Worm (Caenorhabditis elegans): ENCODE measurements around the gene Y50E8A.2.

Y50E8A.2 gene

DNA sequence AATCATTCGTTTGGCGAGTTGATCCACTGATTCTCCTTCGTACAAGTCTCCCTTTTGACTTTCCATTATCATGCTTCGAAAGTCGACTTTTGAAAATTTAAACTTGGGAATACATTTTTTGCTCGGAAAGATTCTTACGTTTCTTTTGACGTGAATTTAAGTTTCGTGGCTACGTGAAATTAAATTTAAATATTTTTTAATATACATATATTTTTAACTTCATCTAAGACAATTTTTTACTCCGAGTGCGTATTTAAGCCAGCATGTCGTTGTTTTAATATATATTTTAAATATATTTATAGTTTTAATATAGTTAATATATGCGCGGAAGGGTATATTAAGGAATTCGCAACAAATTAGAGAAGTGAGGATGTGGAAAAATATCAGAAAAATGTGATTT lies 13.0 kb downstream of the Y50E8A.2 start, which contains the start of gene R08A2.2:
TSS of gene R08A2.2 (minus strand) at position 101 of the 400 bp plus-strand sequence.
- TF ChIP-seq nhr-237 (tag; optimal IDR thresholded peaks at IDR 0.05) = no peak
- no peak for TF ChIP-seq M03D4.4 (tag; optimal IDR thresholded peaks at IDR 0.05)
- TF ChIP-seq ceh-83 (GFP tag; optimal IDR thresholded peaks at IDR 0.05) = no peak
- TF ChIP-seq nhr-76 (tag; optimal IDR thresholded peaks at IDR 0.05) = no peak
- no peak for TF ChIP-seq flh-1 (GFP tag; optimal IDR thresholded peaks at IDR 0.05)
- no peak for TF ChIP-seq lsy-2 (tag; optimal IDR thresholded peaks at IDR 0.05)
- TF ChIP-seq bed-3 (GFP tag; optimal IDR thresholded peaks at IDR 0.05) = no peak
- no peak for TF ChIP-seq nhr-12 (tag; optimal IDR thresholded peaks at IDR 0.05)
- no peak for TF ChIP-seq elt-1 (tag; optimal IDR thresholded peaks at IDR 0.05; ENCODE audit: borderline replicate concordance, insufficient read depth)
- TF ChIP-seq lin-13 (tag; optimal IDR thresholded peaks at IDR 0.05) = no peak
- no peak for TF ChIP-seq ces-1 (GFP tag; optimal IDR thresholded peaks at IDR 0.05)
- no peak for TF ChIP-seq nhr-2 (tag; optimal IDR thresholded peaks at IDR 0.05)
- TF ChIP-seq elt-3 (tag; optimal IDR thresholded peaks at IDR 0.05) = no peak
- TF ChIP-seq mab-5 (tag; optimal IDR thresholded peaks at IDR 0.05) = no peak
- no peak for TF ChIP-seq drap-1 (GFP tag; optimal IDR thresholded peaks at IDR 0.05)
- no peak for TF ChIP-seq cnd-1 (tag; optimal IDR thresholded peaks at IDR 0.05)

- no peak for TF ChIP-seq sem-2 (GFP tag; optimal IDR thresholded peaks at IDR 0.05)
- TF ChIP-seq ceh-83 (GFP tag; optimal IDR thresholded peaks at IDR 0.05) = no peak
- TF ChIP-seq nhr-28 (tag; optimal IDR thresholded peaks at IDR 0.05) = no peak
- no peak for TF ChIP-seq lsy-2 (tag; optimal IDR thresholded peaks at IDR 0.05)
Measured at ce11 chrV:14712316-14712715, 16.3 kb downstream of the Y50E8A.2 start, which contains the start of gene R08A2.5. Gene R08A2.5, plus strand, starts transcription at chrV:14712616.

DNA sequence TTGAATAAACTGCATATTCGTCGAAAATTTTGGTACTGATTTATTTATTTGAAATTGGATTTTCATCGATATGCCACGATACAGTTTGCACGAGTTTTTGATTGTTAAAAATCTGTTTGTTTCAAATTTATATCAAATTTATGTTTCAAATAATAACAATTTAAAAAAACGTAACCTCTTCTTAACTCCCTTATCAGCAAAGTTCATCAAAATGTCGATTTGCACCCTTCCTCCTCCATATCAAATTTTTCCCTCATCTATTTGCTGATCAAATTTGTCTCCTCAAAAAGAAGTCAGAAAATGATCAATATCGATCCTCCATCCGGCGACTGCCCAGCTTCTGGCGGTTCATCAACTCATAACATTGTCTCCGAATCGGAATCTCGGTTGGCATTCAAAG lies 17.6 kb downstream of the Y50E8A.2 start, which contains the start of gene ssp-33:
TSS of gene ssp-33 (plus strand) at position 301 of the 400 bp plus-strand sequence.
- TF ChIP-seq nhr-28 (tag; optimal IDR thresholded peaks at IDR 0.05) (no peak), elt-1 (tag; optimal IDR thresholded peaks at IDR 0.05; ENCODE audit: borderline replicate concordance, insufficient read depth) (no peak), sptf-1 (tag; optimal IDR thresholded peaks at IDR 0.05) (no peak), ces-1 (GFP tag; optimal IDR thresholded peaks at IDR 0.05) (no peak), nhr-2 (tag; optimal IDR thresholded peaks at IDR 0.05) (no peak)

ce11 chrV:14707958-14708357 lies 20.7 kb downstream of the Y50E8A.2 start, which contains the start of gene R08A2.9:
Gene R08A2.9, plus strand, starts transcription at chrV:14708258.
- TF ChIP-seq tbx-8 (GFP tag; optimal IDR thresholded peaks at IDR 0.05) = no peak

ce11 chrV:14698666-14699065 lies 30.0 kb downstream of the Y50E8A.2 start, which contains the start of gene set-5:
Gene set-5, plus strand, starts transcription at chrV:14698966.
- TF ChIP-seq bed-3 (GFP tag; optimal IDR thresholded peaks at IDR 0.05) (no peak), nhr-237 (tag; optimal IDR thresholded peaks at IDR 0.05) (no peak), flh-1 (GFP tag; optimal IDR thresholded peaks at IDR 0.05) (no peak), M03D4.4 (tag; optimal IDR thresholded peaks at IDR 0.05) (no peak), cnd-1 (tag; optimal IDR thresholded peaks at IDR 0.05) (no peak), lin-13 (tag; optimal IDR thresholded peaks at IDR 0.05) (no peak), unc-62 (GFP tag; optimal IDR thresholded peaks at IDR 0.05) (no peak), snpc-4 (tag; optimal IDR thresholded peaks at IDR 0.05) (no peak), sptf-1 (tag; optimal IDR thresholded peaks at IDR 0.05) (no peak), tbx-8 (GFP tag; optimal IDR thresholded peaks at IDR 0.05) (no peak), ceh-83 (GFP tag; optimal IDR thresholded peaks at IDR 0.05) (no peak), nhr-12 (tag; optimal IDR thresholded peaks at IDR 0.05) (no peak), elt-3 (tag; optimal IDR thresholded peaks at IDR 0.05) (no peak), unc-39 (tag; optimal IDR thresholded peaks at IDR 0.05) (no peak), blmp-1 (tag; optimal IDR thresholded peaks at IDR 0.05) (no peak)

- TF ChIP-seq lsy-2 (tag; optimal IDR thresholded peaks at IDR 0.05) = peak; percentile 17
- TF ChIP-seq M03D4.4 (tag; optimal IDR thresholded peaks at IDR 0.05) = no peak
- no peak for TF ChIP-seq ceh-39 (tag; optimal IDR thresholded peaks at IDR 0.05)
- TF ChIP-seq nhr-237 (tag; optimal IDR thresholded peaks at IDR 0.05) = no peak
- TF ChIP-seq mab-5 (tag; optimal IDR thresholded peaks at IDR 0.05) = no peak
- TF ChIP-seq zip-8 (tag; optimal IDR thresholded peaks at IDR 0.05) = no peak
Measured at ce11 chrV:14698005-14698404, 30.6 kb downstream of the Y50E8A.2 start.

DNA sequence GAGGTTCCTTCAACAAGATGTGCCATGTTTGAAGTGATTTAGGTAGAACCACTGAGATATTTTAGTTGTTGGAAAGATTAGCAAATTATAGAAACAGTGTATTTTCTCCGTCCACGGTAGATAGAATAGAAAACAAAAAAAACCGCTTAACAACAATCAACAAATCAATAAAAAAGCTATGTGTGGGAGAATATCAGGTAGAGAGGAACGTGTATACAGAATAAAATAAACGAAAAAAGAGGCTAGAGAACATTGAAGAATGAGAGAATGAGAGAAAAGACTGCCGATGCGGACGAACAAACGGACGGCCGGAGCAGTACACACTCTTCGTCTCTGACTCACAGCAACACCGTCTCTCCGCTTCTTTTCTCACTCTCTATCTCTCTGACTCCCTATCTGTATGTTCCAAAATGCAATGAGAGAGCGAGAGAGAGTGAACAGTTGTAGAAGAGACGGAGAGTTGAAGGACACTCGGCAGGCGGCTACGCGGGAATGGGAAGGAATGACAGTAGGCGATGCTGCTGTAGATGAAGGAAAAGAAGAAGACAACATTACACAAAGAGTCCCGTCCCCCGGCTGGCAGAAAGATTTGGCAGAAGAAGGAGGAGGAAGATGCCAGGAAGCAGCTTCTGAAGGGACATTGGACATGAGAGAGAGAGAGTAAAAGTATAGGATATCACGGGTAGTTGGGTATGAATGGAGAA lies 31.9 kb downstream of the Y50E8A.2 start, which contains the start of gene unc-112:
TSS of gene unc-112 (minus strand) at position 51 of the 704 bp plus-strand sequence.
- TF ChIP-seq sptf-1 (tag; optimal IDR thresholded peaks at IDR 0.05) = peak; percentile 77
- peak; percentile 76 for TF ChIP-seq cnd-1 (tag; optimal IDR thresholded peaks at IDR 0.05)
- peak; percentile 42 for TF ChIP-seq M03D4.4 (tag; optimal IDR thresholded peaks at IDR 0.05)
- TF ChIP-seq ceh-39 (tag; optimal IDR thresholded peaks at IDR 0.05) = peak; percentile 6
- TF ChIP-seq ztf-11 (tag; optimal IDR thresholded peaks at IDR 0.05) = peak; percentile 78
- peak; percentile 80 for TF ChIP-seq pha-4 (tag; optimal IDR thresholded peaks at IDR 0.05)
- TF ChIP-seq lin-32 (GFP tag; optimal IDR thresholded peaks at IDR 0.05) = no peak
- TF ChIP-seq flh-1 (GFP tag; optimal IDR thresholded peaks at IDR 0.05) = no peak
- peak; percentile 86 for TF ChIP-seq ham-2 (GFP tag; optimal IDR thresholded peaks at IDR 0.05)
- peak; percentile 90 for TF ChIP-seq ces-1 (GFP tag; optimal IDR thresholded peaks at IDR 0.05)
- TF ChIP-seq elt-3 (tag; optimal IDR thresholded peaks at IDR 0.05) = peak; percentile 14
- TF ChIP-seq nhr-2 (tag; optimal IDR thresholded peaks at IDR 0.05) = peak; percentile 72
- no peak for TF ChIP-seq nhr-12 (tag; optimal IDR thresholded peaks at IDR 0.05)
- no peak for TF ChIP-seq tbx-8 (GFP tag; optimal IDR thresholded peaks at IDR 0.05)
- no peak for TF ChIP-seq ceh-83 (GFP tag; optimal IDR thresholded peaks at IDR 0.05)
- no peak for TF ChIP-seq nhr-76 (tag; optimal IDR thresholded peaks at IDR 0.05)
- peak; percentile 91 for TF ChIP-seq drap-1 (GFP tag; optimal IDR thresholded peaks at IDR 0.05)
- peak; percentile 31 for TF ChIP-seq nhr-237 (tag; optimal IDR thresholded peaks at IDR 0.05)
- no peak for TF ChIP-seq unc-39 (tag; optimal IDR thresholded peaks at IDR 0.05)
- no peak for TF ChIP-seq ceh-43 (GFP tag; optimal IDR thresholded peaks at IDR 0.05)
- peak; percentile 97 for TF ChIP-seq unc-62 (GFP tag; optimal IDR thresholded peaks at IDR 0.05)
- peak; percentile 15 for TF ChIP-seq lin-13 (tag; optimal IDR thresholded peaks at IDR 0.05)
- peak; percentile 35 for TF ChIP-seq lsy-2 (tag; optimal IDR thresholded peaks at IDR 0.05)
- no peak for TF ChIP-seq nhr-28 (tag; optimal IDR thresholded peaks at IDR 0.05)
- TF ChIP-seq snpc-4 (tag; optimal IDR thresholded peaks at IDR 0.05) = no peak

Data from whole organism, mixed stage, embryonic.